Fruit fly (Drosophila melanogaster) whole organism, embryonic: ENCODE measurements around the gene qjt.

ENCODE experiments used
- CG10147 ChIP-seq: fragments of 200-800 bp; sonication (Bioruptor generic); optimal IDR thresholded peaks from 2 replicates; lab custom pipeline; 2019; ENCODE audit warnings: missing biosample characterization, mild to moderate bottlenecking, missing genetic modification characterization, moderate library complexity
- CG10274 ChIP-seq: fragments of 200-800 bp; sonication (Bioruptor generic); optimal IDR thresholded peaks from 3 replicates; lab custom pipeline; 2017; ENCODE audit warnings: missing biosample characterization, mild to moderate bottlenecking, missing genetic modification characterization
- CG10654 ChIP-seq: fragments of 200-800 bp; sonication (Bioruptor generic); optimal IDR thresholded peaks from 2 replicates; lab custom pipeline; 2016; ENCODE audit warnings: missing biosample characterization, missing genetic modification characterization
- CG11093 ChIP-seq: fragments of 200-800 bp; sonication (Bioruptor generic); IDR thresholded peaks from 3 replicates; pipeline ENCODE4 v1.3.6; 2022; ENCODE audit warnings: missing biosample characterization, missing genetic modification characterization
- CG11398 ChIP-seq: fragments of 200-800 bp; sonication (Bioruptor generic); optimal IDR thresholded peaks from 2 replicates; lab custom pipeline; 2016; ENCODE audit warnings: missing biosample characterization, missing genetic modification characterization
- CG13296 ChIP-seq: fragments of 200-800 bp; sonication (Bioruptor generic); optimal IDR thresholded peaks from 3 replicates; lab custom pipeline; 2018; ENCODE audit warnings: missing biosample characterization, mild to moderate bottlenecking, missing genetic modification characterization
- CG14441 ChIP-seq: fragments of 200-800 bp; sonication (Bioruptor generic); IDR thresholded peaks from 2 replicates; pipeline ENCODE4 v1.3.6; 2022; ENCODE audit warnings: missing biosample characterization, missing genetic modification characterization
- CG14667 ChIP-seq: fragments of 200-800 bp; sonication (Bioruptor generic); IDR thresholded peaks from 2 replicates; pipeline ENCODE4 v1.3.6; 2022; ENCODE audit warnings: missing biosample characterization, missing genetic modification characterization
- CG14860 ChIP-seq: fragments of 200-800 bp; sonication (Bioruptor generic); IDR thresholded peaks from 3 replicates; pipeline ENCODE4 v1.3.6; 2022; ENCODE audit warnings: missing biosample characterization, missing genetic modification characterization; ENCODE audit not compliant: partially characterized antibody
- CG17802 ChIP-seq: fragments of 200-800 bp; sonication (Bioruptor generic); optimal IDR thresholded peaks from 2 replicates; lab custom pipeline; 2018; ENCODE audit warnings: missing biosample characterization, mild to moderate bottlenecking, missing genetic modification characterization, moderate library complexity
- CG18619 ChIP-seq: fragments of 200-800 bp; sonication (Bioruptor generic); optimal IDR thresholded peaks from 3 replicates; lab custom pipeline; 2017; ENCODE audit warnings: missing biosample characterization, mild to moderate bottlenecking, missing genetic modification characterization
- CG3847 ChIP-seq: fragments of 200-800 bp; sonication (Bioruptor generic); IDR thresholded peaks from 2 replicates; pipeline ENCODE4 v1.3.6; 2022; ENCODE audit warnings: missing biosample characterization, missing genetic modification characterization
- CG4404 ChIP-seq: fragments of 200-800 bp; sonication (Bioruptor generic); IDR thresholded peaks from 2 replicates; pipeline ENCODE4 v1.3.6; 2022; ENCODE audit warnings: missing biosample characterization, missing genetic modification characterization
- CG4730 ChIP-seq: fragments of 200-800 bp; sonication (Bioruptor generic); IDR thresholded peaks from 2 replicates; pipeline ENCODE4 v1.3.6; 2022; ENCODE audit warnings: missing biosample characterization, missing genetic modification characterization
- CG5245 ChIP-seq: fragments of 200-800 bp; sonication (Bioruptor generic); optimal IDR thresholded peaks from 3 replicates; lab custom pipeline; 2016; ENCODE audit warnings: missing biosample characterization, missing genetic modification characterization
- CG7357 ChIP-seq: fragments of 200-800 bp; sonication (Bioruptor generic); IDR thresholded peaks from 3 replicates; pipeline ENCODE4 v1.3.6; 2022; ENCODE audit warnings: missing biosample characterization, missing genetic modification characterization
- CkIIα-i1 ChIP-seq: fragments of 200-800 bp; sonication (Bioruptor generic); IDR thresholded peaks from 2 replicates; pipeline ENCODE4 v1.3.6; 2022; ENCODE audit warnings: missing biosample characterization, missing genetic modification characterization
- Dad ChIP-seq: fragments of 200-800 bp; sonication (Bioruptor generic); optimal IDR thresholded peaks from 3 replicates; lab custom pipeline; 2016; ENCODE audit warnings: missing biosample characterization, missing genetic modification characterization
- Dfd ChIP-seq, 2 experiments: fragments of >200 bp; optimal IDR thresholded peaks; 2 replicates each; lab custom pipeline; 2017; ENCODE audit warnings: missing biosample characterization in 2 of 2, missing genetic modification characterization in 2 of 2
- Dip2 ChIP-seq: fragments of 200-800 bp; sonication (Bioruptor generic); IDR thresholded peaks from 2 replicates; pipeline ENCODE4 v1.3.6; 2022; ENCODE audit warnings: missing biosample characterization, missing genetic modification characterization
- GATAe ChIP-seq: fragments of 200-800 bp; sonication (Bioruptor generic); conservative IDR thresholded peaks from 2 replicates; pipeline ENCODE4 v1.3.6; 2022; ENCODE audit warnings: missing biosample characterization, missing genetic modification characterization
- H2.0 ChIP-seq: fragments of 200-800 bp; sonication (Bioruptor generic); IDR thresholded peaks from 2 replicates; pipeline ENCODE4 v1.3.6; 2022; ENCODE audit warnings: missing biosample characterization, missing genetic modification characterization
- NfI ChIP-seq: fragments of 200-800 bp; sonication (Bioruptor generic); optimal IDR thresholded peaks from 3 replicates; lab custom pipeline; 2018; ENCODE audit warnings: missing biosample characterization, mild to moderate bottlenecking, missing genetic modification characterization, moderate library complexity
- Oli ChIP-seq: fragments of 200-800 bp; sonication (Bioruptor generic); optimal IDR thresholded peaks from 2 replicates; lab custom pipeline; 2018; ENCODE audit warnings: missing biosample characterization, mild to moderate bottlenecking, missing genetic modification characterization, moderate library complexity
- Spps ChIP-seq: fragments of 200-800 bp; sonication (Bioruptor generic); optimal IDR thresholded peaks from 2 replicates; lab custom pipeline; 2018; ENCODE audit warnings: missing biosample characterization, mild to moderate bottlenecking, missing genetic modification characterization
- Ssrp ChIP-seq: fragments of 200-800 bp; sonication (Bioruptor generic); optimal IDR thresholded peaks from 2 replicates; lab custom pipeline; 2018; ENCODE audit warnings: missing biosample characterization, mild to moderate bottlenecking, missing genetic modification characterization, moderate library complexity
- al ChIP-seq: fragments of 200-800 bp; sonication (Bioruptor generic); IDR thresholded peaks from 2 replicates; pipeline ENCODE4 v1.3.6; 2022; ENCODE audit warnings: missing biosample characterization, missing genetic modification characterization
- aop ChIP-seq: fragments of 200-800 bp; sonication (Bioruptor generic); IDR thresholded peaks from 2 replicates; pipeline ENCODE4 v1.3.6; 2022; ENCODE audit warnings: missing biosample characterization, missing genetic modification characterization
- az2 ChIP-seq: fragments of 200-800 bp; sonication (Bioruptor generic); optimal IDR thresholded peaks from 3 replicates; lab custom pipeline; 2016; ENCODE audit warnings: missing biosample characterization, missing genetic modification characterization
- bcd ChIP-seq: fragments of 200-800 bp; sonication (Bioruptor generic); optimal IDR thresholded peaks from 2 replicates; lab custom pipeline; 2017; ENCODE audit warnings: missing biosample characterization, mild to moderate bottlenecking, missing genetic modification characterization
- corto ChIP-seq: fragments of 200-800 bp; sonication (Bioruptor generic); optimal IDR thresholded peaks from 2 replicates; lab custom pipeline; 2016; ENCODE audit warnings: missing biosample characterization, mild to moderate bottlenecking, missing genetic modification characterization, moderate library complexity
- crc ChIP-seq: fragments of 200-800 bp; sonication (Bioruptor generic); optimal IDR thresholded peaks from 2 replicates; lab custom pipeline; 2016; ENCODE audit warnings: missing biosample characterization, missing genetic modification characterization
- crol ChIP-seq: fragments of 200-800 bp; sonication (Bioruptor generic); IDR thresholded peaks from 2 replicates; pipeline ENCODE4 v1.3.6; 2022; ENCODE audit warnings: missing biosample characterization, missing genetic modification characterization
- eyg ChIP-seq: fragments of 200-800 bp; sonication (Bioruptor generic); optimal IDR thresholded peaks from 3 replicates; lab custom pipeline; 2016; ENCODE audit warnings: missing biosample characterization, missing genetic modification characterization
- fd102C ChIP-seq: fragments of 200-800 bp; sonication (Bioruptor generic); optimal IDR thresholded peaks from 2 replicates; lab custom pipeline; 2018; ENCODE audit warnings: missing biosample characterization, mild to moderate bottlenecking, missing genetic modification characterization, moderate library complexity
- gro ChIP-seq: fragments of 200-800 bp; sonication (Bioruptor generic); optimal IDR thresholded peaks from 2 replicates; lab custom pipeline; 2016; ENCODE audit warnings: missing biosample characterization, missing genetic modification characterization
- ham ChIP-seq: fragments of 200-800 bp; sonication (Bioruptor generic); IDR thresholded peaks from 2 replicates; pipeline ENCODE4 v1.3.6; 2022; ENCODE audit warnings: missing biosample characterization, missing genetic modification characterization
- lov ChIP-seq, 2 experiments: fragments of 200-800 bp in 1 of 2; fragments of >200 bp in 1 of 2; sonication (Bioruptor generic) in 1 of 2; IDR thresholded peaks in 1 of 2; optimal IDR thresholded peaks in 1 of 2; 2 replicates in 1 of 2; 3 replicates in 1 of 2; pipeline versions ENCODE4 v1.3.6 to Lab custom; 2017 to 2022; ENCODE audit warnings: missing biosample characterization in 1 of 2, missing genetic modification characterization in 1 of 2
- nerfin-2 ChIP-seq: fragments of 200-800 bp; sonication (Bioruptor generic); IDR thresholded peaks from 2 replicates; pipeline ENCODE4 v1.3.6; 2022; ENCODE audit warnings: missing biosample characterization, missing genetic modification characterization; ENCODE audit not compliant: partially characterized antibody
- nmo ChIP-seq: fragments of 200-800 bp; sonication (Bioruptor generic); optimal IDR thresholded peaks from 2 replicates; lab custom pipeline; 2018; ENCODE audit warnings: missing biosample characterization, mild to moderate bottlenecking, missing genetic modification characterization, moderate library complexity
- nom ChIP-seq: fragments of 200-800 bp; sonication (Bioruptor generic); optimal IDR thresholded peaks from 2 replicates; lab custom pipeline; 2017; ENCODE audit warnings: missing biosample characterization, missing genetic modification characterization, mild to moderate bottlenecking, moderate library complexity, missing genetic modification reagents
- org-1 ChIP-seq: fragments of 200-800 bp; sonication (Bioruptor generic); optimal IDR thresholded peaks from 2 replicates; lab custom pipeline; 2017; ENCODE audit warnings: missing biosample characterization, missing genetic modification characterization
- pan ChIP-seq, 4 experiments: fragments of >200 bp in 3 of 4; fragments of 200-800 bp in 1 of 4; sonication (Bioruptor generic) in 1 of 4; optimal IDR thresholded peaks in 3 of 4; IDR thresholded peaks in 1 of 4; 2 replicates each; pipeline versions ENCODE4 v1.3.6 to Lab custom; 2017 to 2022; ENCODE audit warnings: missing biosample characterization in 2 of 4, missing genetic modification characterization in 2 of 4, mixed read lengths in 1 of 4
- phol ChIP-seq: fragments of 200-800 bp; sonication (Bioruptor generic); optimal IDR thresholded peaks from 3 replicates; lab custom pipeline; 2018; ENCODE audit warnings: missing biosample characterization, mild to moderate bottlenecking, missing genetic modification characterization, moderate library complexity
- run ChIP-seq: fragments of 200-800 bp; sonication (Bioruptor generic); optimal IDR thresholded peaks from 3 replicates; lab custom pipeline; 2018; ENCODE audit warnings: missing biosample characterization, mild to moderate bottlenecking, missing genetic modification characterization
- schlank ChIP-seq: fragments of 200-800 bp; sonication (Bioruptor generic); optimal IDR thresholded peaks from 2 replicates; lab custom pipeline; 2018; ENCODE audit warnings: missing biosample characterization, mild to moderate bottlenecking, missing genetic modification characterization
- slou ChIP-seq: fragments of 200-800 bp; sonication (Bioruptor generic); optimal IDR thresholded peaks from 3 replicates; lab custom pipeline; 2016; ENCODE audit warnings: missing biosample characterization, missing genetic modification characterization
- sqz ChIP-seq: fragments of 200-800 bp; sonication (Bioruptor generic); optimal IDR thresholded peaks from 3 replicates; lab custom pipeline; 2018; ENCODE audit warnings: missing biosample characterization, mild to moderate bottlenecking, missing genetic modification characterization
- ttk ChIP-seq: fragments of 200-800 bp; sonication (Bioruptor generic); IDR thresholded peaks from 2 replicates; pipeline ENCODE4 v2.1.2; 2022; ENCODE audit warnings: missing biosample characterization, missing genetic modification characterization

Gene qjt

DNA sequence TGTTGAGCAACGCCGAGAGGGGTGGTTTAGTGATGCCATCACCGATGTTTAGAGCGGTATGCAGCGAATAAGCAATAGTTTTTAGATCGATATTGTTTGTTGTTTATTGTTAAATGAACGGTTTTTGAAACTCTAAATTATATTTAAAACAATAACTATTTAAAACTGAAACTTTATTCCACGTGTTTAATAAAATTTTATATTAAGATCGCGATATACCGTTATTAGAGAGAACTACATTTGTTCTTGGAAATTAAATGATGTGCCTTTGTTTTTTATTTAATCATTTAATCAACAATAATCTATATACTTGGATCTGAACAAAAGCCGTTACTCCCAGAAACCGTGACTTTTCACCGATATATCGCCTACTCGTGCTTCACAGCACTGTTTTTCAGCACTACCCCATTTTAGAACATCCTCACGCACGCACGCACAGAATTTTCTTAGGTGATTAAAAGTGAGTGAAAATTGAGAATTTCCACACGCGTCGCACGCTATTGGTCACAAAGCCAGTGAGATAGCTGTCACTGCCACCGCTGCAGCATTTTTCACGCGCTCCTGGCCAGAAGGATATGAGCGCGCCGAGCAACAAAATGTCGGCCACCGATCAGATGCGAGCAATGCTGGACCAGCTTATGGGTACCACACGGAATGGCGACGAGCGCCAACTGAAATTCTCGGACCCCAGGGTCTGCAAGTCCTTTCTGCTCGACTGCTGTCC, 35.2 kb downstream of the qjt start, which contains the start of the genes U4-U6-60K and CG7564 (continued):
- TF ChIP-seq org-1 (no peak), nmo (GFP tag; lab: Kevin White, UChicago) (peak; percentile 81), Dfd (GFP tag; optimal IDR thresholded peaks at IDR 0.05; lab: Kevin White, UChicago) (no peak), H2.0 (0 out of 2 replicates have a peak, but pooled peaks have one; percentile 30), slou (GFP tag; lab: Kevin White, UChicago) (peak; percentile 70), CG11093 (no peak), run (tag; lab: Kevin White, UChicago) (no peak), CG18619 (GFP tag; lab: Kevin White, UChicago) (peak; percentile 71), CG14667 (GFP tag; lab: Robert Waterston, UW) (0 out of 2 replicates have a peak, but pooled peaks have one; percentile 30), eyg (peak; percentile 44), nom (no peak), CG10274 (GFP tag; lab: Kevin White, UChicago) (peak; percentile 41), Oli (tag; lab: Kevin White, UChicago) (peak; percentile 29), crol (GFP tag; lab: Robert Waterston, UW) (no peak), al (GFP tag; lab: Robert Waterston, UW) (peak; percentile 54), CG4404 (GFP tag; lab: Robert Waterston, UW) (peak; percentile 58), CG5245 (GFP tag; lab: Kevin White, UChicago) (peak; percentile 8), CG14860 (GFP tag; lab: Robert Waterston, UW) (peak; percentile 95), schlank (no peak), pan (optimal IDR thresholded peaks at IDR 0.05; lab: Kevin White, UChicago) (no peak), pan (GFP tag; optimal IDR thresholded peaks at IDR 0.05 in 1 of 2, IDR thresholded peaks at IDR 0.05 in 1 of 2) (no peak), ham (GFP tag; lab: Robert Waterston, UW) (no peak), CkIIα-i1 (no peak), GATAe (GFP tag; lab: Robert Waterston, UW) (no peak), CG7357 (GFP tag; lab: Robert Waterston, UW) (0 out of 3 replicates have a peak, but pooled peaks have one; percentile 47), CG17802 (tag; lab: Kevin White, UChicago) (no peak), Dad (GFP tag; lab: Kevin White, UChicago) (peak; percentile 22), corto (peak; percentile 47), aop (GFP tag; lab: Robert Waterston, UW) (no peak), Dip2 (GFP tag; lab: Robert Waterston, UW) (no peak), CG3847 (GFP tag; lab: Robert Waterston, UW) (peak; percentile 84), NfI (GFP tag; lab: Kevin White, UChicago) (peak; percentile 64), fd102C (no peak), CG10147 (GFP tag; lab: Kevin White, UChicago) (peak; percentile 51), az2 (GFP tag; lab: Kevin White, UChicago) (peak; percentile 43), bcd (GFP tag; lab: Kevin White, UChicago) (peak; percentile 81), gro (GFP tag; lab: Kevin White, UChicago) (no peak), CG10654 (peak; percentile 60), nerfin-2 (GFP tag; lab: Robert Waterston, UW) (peak; percentile 96), crc (GFP tag; lab: Kevin White, UChicago) (peak; percentile 15), ttk (GFP tag; lab: Robert Waterston, UW) (no peak), CG14441 (GFP tag; lab: Robert Waterston, UW) (no peak), phol (tag; lab: Kevin White, UChicago) (peak; percentile 79), Spps (no peak), CG4730 (GFP tag; lab: Robert Waterston, UW) (0 out of 2 replicates have a peak, but pooled peaks have one; percentile 11), CG13296 (GFP tag; lab: Kevin White, UChicago) (no peak), sqz (GFP tag; lab: Kevin White, UChicago) (no peak), CG11398 (GFP tag; lab: Kevin White, UChicago) (no peak), Ssrp (peak; percentile 67), lov (optimal IDR thresholded peaks at IDR 0.05; lab: Kevin White, UChicago) (no peak), lov (GFP tag; IDR thresholded peaks at IDR 0.05; lab: Robert Waterston, UW) (no peak)
